Fruit fly (Drosophila melanogaster) S2 (cell line): Measurements from ENCODE around the gene Sec71.

Experiments
- CG8478 ChIP-seq: fragments of >200 bp; optimal IDR thresholded peaks from 2 replicates; lab custom pipeline; 2018
- CTCF ChIP-seq, 2 experiments: fragments of >200 bp; optimal IDR thresholded peaks; 2 replicates each; lab custom pipeline; 2018

DNA sequence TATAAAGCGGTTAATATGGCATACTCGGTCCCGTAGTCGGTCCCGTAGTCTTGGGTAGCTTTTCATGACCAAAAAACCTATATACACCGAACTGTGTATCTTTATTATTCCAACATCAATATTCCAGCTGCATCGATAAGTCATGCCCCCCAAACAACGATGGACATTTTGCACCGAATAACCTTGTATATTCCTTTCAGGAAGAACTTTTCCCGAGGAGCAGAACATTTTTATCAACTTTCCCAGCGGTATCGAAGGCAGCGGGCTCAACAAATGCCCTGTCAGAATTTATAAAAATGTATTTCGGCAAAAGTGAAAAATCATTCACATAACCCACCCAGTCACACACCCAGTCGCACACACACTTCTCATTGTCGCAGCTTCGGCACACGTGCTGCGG lies 46.7 kb upstream of the Sec71 start, which contains the start of gene TM9SF4:
- TF ChIP-seq CTCF (optimal IDR thresholded peaks at IDR 0.05; lab: Kevin White, UChicago) (no peak), CG8478 (lab: Kevin White, UChicago) (no peak)
